Worm (Caenorhabditis elegans) whole organism, mixed stage, embryonic: ENCODE measurements around the gene F54B8.1.

Experiments used
- M03D4.4 ChIP-seq: sonication (generic microtip); optimal IDR thresholded peaks from 2 replicates; lab custom pipeline; 2017; ENCODE audit warnings: mild to moderate bottlenecking, missing genetic modification characterization, missing compliant biosample characterization
- bed-3 ChIP-seq: fragments of 200-800 bp; sonication (Bioruptor generic); optimal IDR thresholded peaks from 3 replicates; lab custom pipeline; 2018; ENCODE audit warnings: mild to moderate bottlenecking, missing genetic modification characterization, moderate library complexity, missing compliant biosample characterization
- elt-3 ChIP-seq: fragments of 150-350 bp; optimal IDR thresholded peaks from 2 replicates; lab custom pipeline; 2014; ENCODE audit warnings: missing biosample characterization, missing genetic modification characterization
- ham-2 ChIP-seq: fragments of 200-800 bp; sonication (Bioruptor generic); optimal IDR thresholded peaks from 2 replicates; lab custom pipeline; 2018; ENCODE audit warnings: mild to moderate bottlenecking, missing genetic modification characterization, missing compliant biosample characterization
- lsy-2 ChIP-seq: fragments of 150-350 bp; optimal IDR thresholded peaks from 2 replicates; lab custom pipeline; 2014; ENCODE audit warnings: missing biosample characterization, missing genetic modification characterization
- mab-5 ChIP-seq: fragments of 150-350 bp; optimal IDR thresholded peaks from 2 replicates; lab custom pipeline; 2014; ENCODE audit warnings: missing biosample characterization, missing genetic modification characterization
- nhr-237 ChIP-seq: fragments of 150-350 bp; optimal IDR thresholded peaks from 2 replicates; lab custom pipeline; 2014; ENCODE audit warnings: missing biosample characterization, missing genetic modification characterization
- nhr-28 ChIP-seq: fragments of 150-350 bp; optimal IDR thresholded peaks from 2 replicates; lab custom pipeline; 2014; ENCODE audit warnings: missing biosample characterization, missing genetic modification characterization
- nhr-76 ChIP-seq: sonication (generic microtip); optimal IDR thresholded peaks from 2 replicates; lab custom pipeline; 2017; ENCODE audit warnings: missing biosample characterization, missing genetic modification characterization
- unc-39 ChIP-seq: fragments of 150-350 bp; optimal IDR thresholded peaks from 2 replicates; lab custom pipeline; 2014; ENCODE audit warnings: missing biosample characterization, missing genetic modification characterization
- ztf-11 ChIP-seq: fragments of 150-350 bp; optimal IDR thresholded peaks from 2 replicates; lab custom pipeline; 2014; ENCODE audit warnings: missing biosample characterization, missing genetic modification characterization

ce11 chrV:15793270-15793669, 17.3 kb upstream of the F54B8.1 start, which contains the start of gene T26E4.7:
- no peak for TF ChIP-seq ham-2 (GFP tag; lab: Kevin White, UChicago)
- TF ChIP-seq nhr-237 (tag; lab: Kevin White, UChicago): no peak
- no peak for TF ChIP-seq lsy-2 (tag; lab: Kevin White, UChicago)
- TF ChIP-seq M03D4.4 (tag; lab: Kevin White, UChicago): no peak
- TF ChIP-seq bed-3 (GFP tag; lab: Kevin White, UChicago): no peak
- TF ChIP-seq elt-3: no peak
- TF ChIP-seq unc-39: no peak
- TF ChIP-seq ztf-11 (tag; lab: Kevin White, UChicago): no peak
- no peak for TF ChIP-seq nhr-76 (tag; lab: Kevin White, UChicago)
- no peak for TF ChIP-seq nhr-28 (tag; lab: Kevin White, UChicago)
- TF ChIP-seq mab-5: no peak
